Comparison of ENCODE assay signal across 6 worm cellular contexts in the genomic region with DNA sequence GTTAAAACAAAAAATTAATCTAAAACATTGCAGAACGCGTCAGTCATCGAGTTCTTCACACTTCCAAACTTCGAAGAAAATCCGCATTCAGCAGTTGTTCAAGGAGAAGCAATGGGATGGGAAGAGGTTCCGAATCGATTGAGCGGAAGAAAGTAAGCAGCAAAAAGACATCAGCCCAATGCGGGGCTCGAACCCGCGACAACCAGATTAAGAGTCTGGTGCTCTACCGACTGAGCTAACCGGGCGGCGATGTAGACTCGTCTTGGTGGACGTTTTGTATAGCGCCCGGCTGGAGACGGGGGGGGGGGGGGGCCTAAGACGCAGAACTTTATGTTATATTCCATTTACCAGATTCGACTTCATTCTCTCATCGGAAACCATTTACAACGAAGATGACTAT.
A peak's percentile ranks its signal among the peaks of the same experiment; 100 is the strongest.
TF ChIP-seq lines count a peak whose summit lies in the region.

No protein-coding gene starts in this region.

TF ChIP-seq in whole organism, L3 larva, 47 proteins besides CTCF, POLR2A, EP300 and RAD21:
- peak; percentile 12 for TF ChIP-seq nfya-1 (tag; optimal IDR thresholded peaks at IDR 0.05; lab: Kevin White, UChicago; ENCODE audit: insufficient read depth)
- TF ChIP-seq pqm-1 (tag; optimal IDR thresholded peaks at IDR 0.05; lab: Kevin White, UChicago), result no peak
- TF ChIP-seq elt-2 (tag; optimal IDR thresholded peaks at IDR 0.05; lab: Kevin White, UChicago), result peak; percentile 2

TF ChIP-seq in whole organism, L4 larva, 104 proteins besides CTCF, POLR2A, EP300 and RAD21 (continues in another document):
- TF ChIP-seq tra-1 (GFP tag; IDR thresholded peaks at IDR 0.05; lab: Robert Waterston, UW) (0 out of 2 replicates have a peak, but pooled peaks have one; percentile 19), madf-5 (GFP tag; IDR thresholded peaks at IDR 0.05; lab: Robert Waterston, UW) (0 out of 4 replicates have a peak, but pooled peaks of 1 of the 2 experiments have one; percentile 49), dmd-6 (GFP tag; IDR thresholded peaks at IDR 0.05; lab: Robert Waterston, UW) (peak; percentile 36), lin-39 (tag; optimal IDR thresholded peaks at IDR 0.05; lab: Kevin White, UChicago) (no peak), saeg-2 (GFP tag; IDR thresholded peaks at IDR 0.05; lab: Robert Waterston, UW) (no peak), set-16 (GFP tag; IDR thresholded peaks at IDR 0.05; lab: Robert Waterston, UW) (peak; percentile 74), lin-38 (GFP tag; IDR thresholded peaks at IDR 0.05; lab: Robert Waterston, UW) (peak; percentile 66), hmg-1.1 (GFP tag; IDR thresholded peaks at IDR 0.05; lab: Robert Waterston, UW) (peak; percentile 49; the same call in 1 of the 2 replicates), nhr-111 (GFP tag; optimal IDR thresholded peaks at IDR 0.05; lab: Kevin White, UChicago) (no peak), gei-8 (GFP tag; optimal IDR thresholded peaks at IDR 0.05; lab: Kevin White, UChicago) (no peak), egl-43 (GFP tag; IDR thresholded peaks at IDR 0.05; lab: Robert Waterston, UW) (peak; percentile 83), arid-1 (GFP tag; conservative IDR thresholded peaks at IDR 0.05; lab: Robert Waterston, UW) (peak; percentile 83), vab-7 (GFP tag; IDR thresholded peaks at IDR 0.05; lab: Robert Waterston, UW) (peak; percentile 51; the same call in 1 of the 2 replicates), spr-1 (tag; optimal IDR thresholded peaks at IDR 0.05; lab: Kevin White, UChicago) (no peak), hlh-30 (tag; optimal IDR thresholded peaks at IDR 0.05; lab: Kevin White, UChicago; ENCODE audit: insufficient read depth) (no peak)

TF ChIP-seq in whole organism, early embryonic, 17 proteins besides CTCF, POLR2A, EP300 and RAD21:
- TF ChIP-seq hmg-4 (GFP tag; optimal IDR thresholded peaks at IDR 0.05; lab: Kevin White, UChicago), result no peak
- TF ChIP-seq pes-1 (GFP tag; IDR thresholded peaks at IDR 0.05; lab: Robert Waterston, UW), result 0 out of 2 replicates have a peak, but pooled peaks have one; percentile 5
- TF ChIP-seq aly-1 (tag; optimal IDR thresholded peaks at IDR 0.05; lab: Kevin White, UChicago), result no peak
- 0 out of 2 replicates have a peak, but pooled peaks have one; percentile 19 for TF ChIP-seq scrt-1 (GFP tag; IDR thresholded peaks at IDR 0.05; lab: Robert Waterston, UW)
- no peak for TF ChIP-seq ets-7 (tag; optimal IDR thresholded peaks at IDR 0.05; lab: Kevin White, UChicago)

TF ChIP-seq in whole organism, midembryonic, 9 proteins besides CTCF, POLR2A, EP300 and RAD21:
- TF ChIP-seq flt-1 (GFP tag; IDR thresholded peaks at IDR 0.05; lab: Robert Waterston, UW), result 0 out of 2 replicates have a peak, but pooled peaks have one; percentile 4
- no peak for TF ChIP-seq ztf-23 (GFP tag; IDR thresholded peaks at IDR 0.05; lab: Robert Waterston, UW)
TF ChIP-seq in whole organism, midembryonic: peak in this region for 1.

TF ChIP-seq in whole organism, mixed stage, embryonic, 35 proteins besides CTCF, POLR2A, EP300 and RAD21:
- peak; percentile 7 for TF ChIP-seq tbx-8 (GFP tag; optimal IDR thresholded peaks at IDR 0.05; lab: Kevin White, UChicago)
- TF ChIP-seq hlh-1 (tag; optimal IDR thresholded peaks at IDR 0.05; lab: Kevin White, UChicago), result no peak
- no peak for TF ChIP-seq nhr-2 (tag; optimal IDR thresholded peaks at IDR 0.05; lab: Kevin White, UChicago)
- TF ChIP-seq bed-3 (GFP tag; optimal IDR thresholded peaks at IDR 0.05; lab: Kevin White, UChicago), result no peak

TF ChIP-seq in whole organism, young adult, 124 proteins besides CTCF, POLR2A, EP300 and RAD21 (continues in another document):
- TF ChIP-seq tbp1 (GFP tag; optimal IDR thresholded peaks at IDR 0.05; lab: Kevin White, UChicago) (peak; percentile 90), lag-1 (GFP tag; IDR thresholded peaks at IDR 0.05; lab: Robert Waterston, UW) (no peak), lin-40 (tag; optimal IDR thresholded peaks at IDR 0.05; lab: Kevin White, UChicago) (no peak), T26A5.8 (tag; optimal IDR thresholded peaks at IDR 0.05; lab: Kevin White, UChicago) (no peak), ztf-18 (tag; optimal IDR thresholded peaks at IDR 0.05; lab: Kevin White, UChicago) (peak; percentile 36), nfyb-1 (GFP tag; IDR thresholded peaks at IDR 0.05; lab: Robert Waterston, UW) (peak; percentile 62; the same call in 1 of the 2 replicates), K11D2.4 (GFP tag; IDR thresholded peaks at IDR 0.05; lab: Robert Waterston, UW) (no peak), mcd-1 (GFP tag; IDR thresholded peaks at IDR 0.05; lab: Robert Waterston, UW) (peak; percentile 64), lin-54 (GFP tag; optimal IDR thresholded peaks at IDR 0.05; lab: Kevin White, UChicago) (peak; percentile 32), nhr-90 (tag; optimal IDR thresholded peaks at IDR 0.05; lab: Kevin White, UChicago) (peak; percentile 7), pbrm-1 (GFP tag; IDR thresholded peaks at IDR 0.05; lab: Robert Waterston, UW) (peak; percentile 69; the same call in 1 of the 2 replicates), attf-6 (GFP tag; IDR thresholded peaks at IDR 0.05; lab: Robert Waterston, UW) (no peak), attf-5 (GFP tag; optimal IDR thresholded peaks at IDR 0.05; lab: Kevin White, UChicago) (peak; percentile 20), cebp-1 (GFP tag; IDR thresholded peaks at IDR 0.05; lab: Robert Waterston, UW) (no peak), cebp-1 (tag; optimal IDR thresholded peaks at IDR 0.05; lab: Kevin White, UChicago) (peak; percentile 10), egl-44 (GFP tag; IDR thresholded peaks at IDR 0.05; lab: Robert Waterston, UW) (no peak), ztf-6 (GFP tag; IDR thresholded peaks at IDR 0.05; lab: Robert Waterston, UW) (peak; percentile 62; the same call in 1 of the 2 replicates), ceh-79 (tag; optimal IDR thresholded peaks at IDR 0.05; lab: Kevin White, UChicago) (no peak), ztf-25 (GFP tag; IDR thresholded peaks at IDR 0.05; lab: Robert Waterston, UW) (0 out of 2 replicates have a peak, but pooled peaks have one; percentile 37), snpc-4 (GFP tag; optimal IDR thresholded peaks at IDR 0.05; lab: Kevin White, UChicago) (no peak), snpc-4 (tag; optimal IDR thresholded peaks at IDR 0.05; lab: Kevin White, UChicago) (peak in 1 of 4 experiments; percentile 5), die-1 (tag; optimal IDR thresholded peaks at IDR 0.05; lab: Kevin White, UChicago) (peak; percentile 46), aptf-3 (GFP tag; IDR thresholded peaks at IDR 0.05; lab: Robert Waterston, UW) (peak; percentile 85; the same call in 1 of the 2 replicates), Y67H2A.10 (GFP tag; conservative IDR thresholded peaks at IDR 0.05; lab: Robert Waterston, UW) (no peak), atf-7 (tag; optimal IDR thresholded peaks at IDR 0.05; lab: Kevin White, UChicago) (no peak), madf-6 (GFP tag; IDR thresholded peaks at IDR 0.05; lab: Robert Waterston, UW) (peak; percentile 47; the same call in 1 of the 2 replicates), F33H1.4 (GFP tag; IDR thresholded peaks at IDR 0.05; lab: Robert Waterston, UW) (peak; percentile 30; the same call in 1 of the 2 replicates), lsl-1 (GFP tag; optimal IDR thresholded peaks at IDR 0.05; lab: Kevin White, UChicago) (peak; percentile 42), dox-1 (GFP tag; IDR thresholded peaks at IDR 0.05; lab: Robert Waterston, UW) (peak; percentile 74; the same call in 1 of the 2 replicates), sea-2 (GFP tag; IDR thresholded peaks at IDR 0.05; lab: Robert Waterston, UW) (no peak), dpl-1 (GFP tag; optimal IDR thresholded peaks at IDR 0.05; lab: Kevin White, UChicago) (no peak), ceh-58 (GFP tag; IDR thresholded peaks at IDR 0.05; lab: Robert Waterston, UW) (no peak), egrh-3 (GFP tag; IDR thresholded peaks at IDR 0.05; lab: Robert Waterston, UW) (peak; percentile 64; the same call in 1 of the 2 replicates), rpc-1 (optimal IDR thresholded peaks at IDR 0.05; lab: Kevin White, UChicago) (peak; percentile 55), rpc-1 (tag; optimal IDR thresholded peaks at IDR 0.05; lab: Kevin White, UChicago) (peak; percentile 71), him-1 (tag; optimal IDR thresholded peaks at IDR 0.05; lab: Kevin White, UChicago) (peak; percentile 22), zfh-2 (GFP tag; conservative IDR thresholded peaks at IDR 0.05; lab: Robert Waterston, UW) (peak; percentile 75), B0261.1 (tag; optimal IDR thresholded peaks at IDR 0.05; lab: Kevin White, UChicago) (peak; percentile 71), cebp-2 (GFP tag; IDR thresholded peaks at IDR 0.05; lab: Robert Waterston, UW) (no peak), chd-7 (tag; optimal IDR thresholded peaks at IDR 0.05; lab: Kevin White, UChicago) (peak; percentile 40), rec-8 (tag; optimal IDR thresholded peaks at IDR 0.05; lab: Kevin White, UChicago) (no peak), efl-1 (GFP tag; optimal IDR thresholded peaks at IDR 0.05; lab: Kevin White, UChicago) (no peak), ekl-4 (GFP tag; IDR thresholded peaks at IDR 0.05; lab: Robert Waterston, UW) (peak; percentile 65; the same call in 1 of the 2 replicates), nfya-1 (tag; optimal IDR thresholded peaks at IDR 0.05; lab: Kevin White, UChicago; ENCODE audit: borderline replicate concordance, insufficient read depth) (no peak), hrde-1 (tag; optimal IDR thresholded peaks at IDR 0.05; lab: Kevin White, UChicago; ENCODE audit: borderline replicate concordance) (peak; percentile 2), Y56A3A.18 (GFP tag; IDR thresholded peaks at IDR 0.05; lab: Robert Waterston, UW) (0 out of 2 replicates have a peak, but pooled peaks have one; percentile 42), F22D6.2 (tag; optimal IDR thresholded peaks at IDR 0.05; lab: Kevin White, UChicago) (no peak), hmg-20 (GFP tag; IDR thresholded peaks at IDR 0.05; lab: Robert Waterston, UW) (peak; percentile 41; the same call in 1 of the 2 replicates), ccch-3 (GFP tag; optimal IDR thresholded peaks at IDR 0.05; lab: Kevin White, UChicago) (no peak), lin-26 (GFP tag; IDR thresholded peaks at IDR 0.05; lab: Robert Waterston, UW) (peak; percentile 88), hmg-1.2 (GFP tag; IDR thresholded peaks at IDR 0.05; lab: Robert Waterston, UW) (peak; percentile 34; the same call in 1 of the 2 replicates), rcor-1 (GFP tag; IDR thresholded peaks at IDR 0.05; lab: Robert Waterston, UW) (no peak), repo-1 (tag; optimal IDR thresholded peaks at IDR 0.05; lab: Kevin White, UChicago) (peak; percentile 43), sdz-38 (tag; optimal IDR thresholded peaks at IDR 0.05; lab: Kevin White, UChicago) (no peak), ceh-91 (GFP tag; IDR thresholded peaks at IDR 0.05; lab: Robert Waterston, UW) (no peak)
